Worm (Caenorhabditis elegans) whole organism, young adult: ENCODE measurements around the gene W05H9.4.

Experiments
- B0019.2 ChIP-seq: fragments of 200-800 bp; sonication (Bioruptor generic); conservative IDR thresholded peaks from 2 replicates; pipeline ENCODE4 v1.3.6; 2022; ENCODE audit warnings: missing genetic modification reagents, missing genetic modification characterization, missing compliant biosample characterization
- B0035.1 ChIP-seq: sonication (generic microtip); optimal IDR thresholded peaks from 2 replicates; lab custom pipeline; 2016; ENCODE audit warnings: missing genetic modification characterization, mild to moderate bottlenecking, missing compliant biosample characterization, missing genotype, missing genetic modification reagents
- C17E4.6 ChIP-seq: fragments of 200-800 bp; sonication (Bioruptor generic); IDR thresholded peaks from 2 replicates; pipeline ENCODE4 v1.3.6; 2022; ENCODE audit warnings: missing genetic modification reagents, missing genetic modification characterization, missing compliant biosample characterization
- D2030.7 ChIP-seq: fragments of 200-800 bp; sonication (Bioruptor generic); IDR thresholded peaks from 2 replicates; pipeline ENCODE4 v1.3.6; 2022; ENCODE audit warnings: missing genetic modification reagents, missing genetic modification characterization, missing compliant biosample characterization
- F22D6.2 ChIP-seq: sonication (generic microtip); optimal IDR thresholded peaks from 2 replicates; lab custom pipeline; 2016; ENCODE audit warnings: mild to moderate bottlenecking, missing genetic modification characterization, missing compliant biosample characterization
- F52B5.7 ChIP-seq: sonication (generic microtip); optimal IDR thresholded peaks from 2 replicates; lab custom pipeline; 2016; ENCODE audit warnings: mild to moderate bottlenecking, missing genetic modification characterization, missing compliant biosample characterization
- F55B11.4 ChIP-seq: sonication (generic microtip); optimal IDR thresholded peaks from 2 replicates; lab custom pipeline; 2016; ENCODE audit warnings: missing compliant biosample characterization, missing genetic modification characterization, borderline replicate concordance; ENCODE audit not compliant: insufficient read depth
- T07F8.4 ChIP-seq: sonication (generic microtip); optimal IDR thresholded peaks from 2 replicates; lab custom pipeline; 2016; ENCODE audit warnings: mild to moderate bottlenecking, missing genetic modification characterization, moderate library complexity, missing compliant biosample characterization
- T26A5.8 ChIP-seq: sonication (generic microtip); optimal IDR thresholded peaks from 2 replicates; lab custom pipeline; 2016; ENCODE audit warnings: missing genetic modification characterization, missing compliant biosample characterization
- Y56A3A.18 ChIP-seq: fragments of 200-800 bp; sonication (Bioruptor generic); IDR thresholded peaks from 2 replicates; pipeline ENCODE4 v1.3.6; 2022; ENCODE audit warnings: missing genetic modification reagents, missing genetic modification characterization, missing compliant biosample characterization
- Y79H2A.3 ChIP-seq: fragments of 200-800 bp; sonication (Bioruptor generic); conservative IDR thresholded peaks from 2 replicates; pipeline ENCODE4 v1.3.6; 2022; ENCODE audit warnings: missing genetic modification reagents, missing genetic modification characterization, missing compliant biosample characterization
- ZK185.1 ChIP-seq: sonication (generic microtip); optimal IDR thresholded peaks from 2 replicates; lab custom pipeline; 2016; ENCODE audit warnings: mild to moderate bottlenecking, missing genetic modification characterization, missing compliant biosample characterization; ENCODE audit not compliant: poor library complexity, severe bottlenecking
- akir-1 ChIP-seq: fragments of 200-800 bp; sonication (Bioruptor generic); optimal IDR thresholded peaks from 2 replicates; lab custom pipeline; 2018; ENCODE audit warnings: mild to moderate bottlenecking, missing genetic modification characterization, moderate library complexity, missing compliant biosample characterization
- bed-2 ChIP-seq: fragments of 200-800 bp; sonication (Bioruptor generic); IDR thresholded peaks from 2 replicates; pipeline ENCODE4 v1.3.6; 2022; ENCODE audit warnings: missing genetic modification reagents, missing genetic modification characterization, missing compliant biosample characterization
- cebp-1 ChIP-seq, 2 experiments: fragments of 200-800 bp in 1 of 2; sonication (Bioruptor generic) in 1 of 2; sonication (generic microtip) in 1 of 2; IDR thresholded peaks in 1 of 2; optimal IDR thresholded peaks in 1 of 2; 2 replicates each; pipeline versions ENCODE4 v1.3.6 to Lab custom; 2017 to 2022; ENCODE audit warnings: missing compliant biosample characterization in 2 of 2, missing genetic modification characterization in 2 of 2, mild to moderate bottlenecking in 1 of 2, missing genetic modification reagents in 1 of 2, moderate library complexity in 1 of 2
- cebp-2 ChIP-seq: fragments of 200-800 bp; sonication (Bioruptor generic); IDR thresholded peaks from 2 replicates; pipeline ENCODE4 v1.3.6; 2022; ENCODE audit warnings: missing genetic modification characterization, missing compliant biosample characterization
- ceh-91 ChIP-seq: fragments of 200-800 bp; sonication (Bioruptor generic); IDR thresholded peaks from 2 replicates; pipeline ENCODE4 v1.3.6; 2022; ENCODE audit warnings: missing genetic modification reagents, missing genetic modification characterization, missing compliant biosample characterization
- ets-4 ChIP-seq: fragments of 200-800 bp; sonication (Bioruptor generic); optimal IDR thresholded peaks from 2 replicates; lab custom pipeline; 2018; ENCODE audit warnings: mild to moderate bottlenecking, missing genetic modification characterization, missing compliant biosample characterization
- hlh-12 ChIP-seq: sonication (generic microtip); optimal IDR thresholded peaks from 2 replicates; lab custom pipeline; 2016; ENCODE audit warnings: missing genetic modification characterization, missing compliant biosample characterization
- hmg-1.2 ChIP-seq: fragments of 200-800 bp; sonication (Bioruptor generic); IDR thresholded peaks from 2 replicates; pipeline ENCODE4 v1.3.6; 2022; ENCODE audit warnings: missing genetic modification reagents, missing genetic modification characterization, missing compliant biosample characterization
- lin-26 ChIP-seq: fragments of 200-800 bp; sonication (Bioruptor generic); IDR thresholded peaks from 2 replicates; pipeline ENCODE4 v1.3.6; 2022; ENCODE audit warnings: missing genetic modification reagents, missing genetic modification characterization, missing compliant biosample characterization
- madf-3 ChIP-seq: fragments of 200-800 bp; sonication (Bioruptor generic); IDR thresholded peaks from 2 replicates; pipeline ENCODE4 v1.3.6; 2022; ENCODE audit warnings: missing genetic modification reagents, missing genetic modification characterization, missing compliant biosample characterization
- mcd-1 ChIP-seq: fragments of 200-800 bp; sonication (Bioruptor generic); IDR thresholded peaks from 2 replicates; pipeline ENCODE4 v1.3.6; 2022; ENCODE audit warnings: missing genetic modification reagents, missing genetic modification characterization, missing compliant biosample characterization
- mxl-1 ChIP-seq: sonication (generic microtip); optimal IDR thresholded peaks from 2 replicates; lab custom pipeline; 2016; ENCODE audit warnings: missing genetic modification characterization, missing compliant biosample characterization
- nfyb-1 ChIP-seq: fragments of 200-800 bp; sonication (Bioruptor generic); IDR thresholded peaks from 2 replicates; pipeline ENCODE4 v1.3.6; 2022; ENCODE audit warnings: missing genetic modification reagents, missing genetic modification characterization, missing compliant biosample characterization
- nhr-179 ChIP-seq: sonication (generic microtip); optimal IDR thresholded peaks from 2 replicates; lab custom pipeline; 2016; ENCODE audit warnings: mild to moderate bottlenecking, missing genetic modification characterization, missing compliant biosample characterization
- nhr-80 ChIP-seq: sonication (generic microtip); optimal IDR thresholded peaks from 2 replicates; lab custom pipeline; 2016; ENCODE audit warnings: missing genetic modification characterization, missing compliant biosample characterization
- pha-4 ChIP-seq: fragments of 150-350 bp; sonication (generic microtip); optimal IDR thresholded peaks from 2 replicates; lab custom pipeline; 2014; ENCODE audit warnings: missing biosample characterization, missing genetic modification reagents, missing genetic modification characterization
- rcor-1 ChIP-seq: fragments of 200-800 bp; sonication (Bioruptor generic); IDR thresholded peaks from 2 replicates; pipeline ENCODE4 v1.3.6; 2022; ENCODE audit warnings: missing genetic modification reagents, missing genetic modification characterization, missing compliant biosample characterization
- rec-8 ChIP-seq, 2 experiments: sonication (generic microtip); optimal IDR thresholded peaks; 2 replicates each; lab custom pipeline; 2016; ENCODE audit warnings: mild to moderate bottlenecking in 2 of 2, missing genetic modification characterization in 2 of 2, missing genetic modification reagents in 2 of 2, missing genotype in 2 of 2, missing biosample characterization in 1 of 2, missing compliant biosample characterization in 1 of 2, moderate library complexity in 1 of 2
- repo-1 ChIP-seq: sonication (generic microtip); optimal IDR thresholded peaks from 2 replicates; lab custom pipeline; 2017; ENCODE audit warnings: mild to moderate bottlenecking, missing genetic modification characterization, missing compliant biosample characterization
- sea-2 ChIP-seq: fragments of 200-800 bp; sonication (Bioruptor generic); IDR thresholded peaks from 2 replicates; pipeline ENCODE4 v1.3.6; 2022; ENCODE audit warnings: missing genetic modification characterization, missing compliant biosample characterization
- snpc-4 ChIP-seq, 5 experiments: fragments of 150-350 bp in 1 of 5; sonication (generic microtip) in 4 of 5; optimal IDR thresholded peaks; 2 replicates each; lab custom pipeline; 2014 to 2018; ENCODE audit warnings: missing genetic modification characterization in 5 of 5, missing biosample characterization in 3 of 5, antibody characterized with exemption in 2 of 5, mild to moderate bottlenecking in 2 of 5, missing compliant biosample characterization in 2 of 5, missing genotype in 2 of 5, moderate library complexity in 2 of 5, missing genetic modification reagents in 1 of 5
- tbp1 ChIP-seq: fragments of 200-800 bp; sonication (Bioruptor generic); optimal IDR thresholded peaks from 2 replicates; lab custom pipeline; 2018; ENCODE audit warnings: mild to moderate bottlenecking, missing genetic modification characterization, missing compliant biosample characterization
- unc-62 ChIP-seq: fragments of 150-350 bp; optimal IDR thresholded peaks from 2 replicates; lab custom pipeline; 2014; ENCODE audit warnings: missing biosample characterization, missing genetic modification reagents, missing genetic modification characterization
- ztf-18 ChIP-seq: sonication (generic microtip); optimal IDR thresholded peaks from 2 replicates; lab custom pipeline; 2016; ENCODE audit warnings: missing genotype, mild to moderate bottlenecking, missing genetic modification characterization, missing compliant biosample characterization
- ztf-25 ChIP-seq: fragments of 200-800 bp; sonication (Bioruptor generic); IDR thresholded peaks from 2 replicates; pipeline ENCODE4 v1.3.6; 2022; ENCODE audit warnings: missing genetic modification reagents, missing genetic modification characterization, missing compliant biosample characterization
- ztf-28 ChIP-seq: fragments of 200-800 bp; sonication (Bioruptor generic); IDR thresholded peaks from 2 replicates; pipeline ENCODE4 v1.3.6; 2022; ENCODE audit warnings: missing genetic modification reagents, missing genetic modification characterization, missing compliant biosample characterization

Gene W05H9.4

ce11 chrX:6273772-6274171 lies 10.3 kb downstream of the W05H9.4 start:
- TF ChIP-seq repo-1 (tag; lab: Kevin White, UChicago), result peak; percentile 21
- TF ChIP-seq F52B5.7 (tag; lab: Kevin White, UChicago), result no peak
- 0 out of 2 replicates have a peak, but pooled peaks have one; percentile 12 for TF ChIP-seq nfyb-1 (GFP tag; lab: Robert Waterston, UW)
- TF ChIP-seq pha-4 (tag; lab: Kevin White, UChicago), result no peak

ce11 chrX:6274270-6274669 lies 10.8 kb downstream of the W05H9.4 start:
- TF ChIP-seq cebp-1 (GFP tag; IDR thresholded peaks at IDR 0.05; lab: Robert Waterston, UW) (0 out of 2 replicates have a peak, but pooled peaks have one; percentile 8), cebp-1 (tag; optimal IDR thresholded peaks at IDR 0.05; lab: Kevin White, UChicago) (no peak), unc-62 (peak; percentile 43), nhr-80 (tag; lab: Kevin White, UChicago) (peak; percentile 41), Y56A3A.18 (GFP tag; lab: Robert Waterston, UW) (no peak)

DNA sequence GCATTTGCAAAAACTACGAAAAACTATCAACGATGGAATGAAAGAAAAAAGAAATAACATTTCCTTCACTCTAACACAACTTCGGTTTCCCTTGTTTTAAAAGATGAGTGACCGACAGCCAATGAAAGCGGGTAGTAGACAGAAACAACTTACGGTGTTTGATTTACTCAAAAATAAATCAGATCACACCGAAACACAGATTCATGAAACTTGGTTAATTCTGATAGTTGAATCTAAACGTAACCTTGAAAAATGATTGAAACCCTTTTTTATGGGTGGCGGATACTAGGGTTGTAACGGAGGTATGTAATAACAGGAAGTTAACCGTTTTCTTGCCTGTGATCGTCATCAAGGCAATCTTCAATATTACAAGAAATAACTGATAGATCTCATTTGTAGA lies 11.9 kb downstream of the W05H9.4 start:
- TF ChIP-seq repo-1 (tag; lab: Kevin White, UChicago) (no peak), sea-2 (GFP tag; lab: Robert Waterston, UW) (no peak), ztf-18 (tag; lab: Kevin White, UChicago) (no peak), ets-4 (no peak), T07F8.4 (tag; lab: Kevin White, UChicago) (no peak), madf-3 (no peak), C17E4.6 (no peak), Y79H2A.3 (GFP tag; lab: Robert Waterston, UW) (no peak), F55B11.4 (tag; lab: Kevin White, UChicago) (no peak), B0035.1 (tag; lab: Kevin White, UChicago) (no peak), unc-62 (no peak), T26A5.8 (no peak), hlh-12 (tag; lab: Kevin White, UChicago) (no peak)

- no peak for TF ChIP-seq nhr-80 (tag; lab: Kevin White, UChicago)
- no peak for TF ChIP-seq nhr-179 (tag; lab: Kevin White, UChicago)
- no peak for TF ChIP-seq akir-1 (GFP tag; lab: Kevin White, UChicago)
- TF ChIP-seq cebp-2 (GFP tag; lab: Robert Waterston, UW), result no peak
- no peak for TF ChIP-seq hmg-1.2 (GFP tag; lab: Robert Waterston, UW)
- no peak for TF ChIP-seq mcd-1 (GFP tag; lab: Robert Waterston, UW)
- no peak for TF ChIP-seq bed-2 (GFP tag; lab: Robert Waterston, UW)
- no peak for TF ChIP-seq C17E4.6
- no peak for TF ChIP-seq ceh-91 (GFP tag; lab: Robert Waterston, UW)
- no peak for TF ChIP-seq ZK185.1 (tag; lab: Kevin White, UChicago)
- TF ChIP-seq tbp1 (GFP tag; lab: Kevin White, UChicago), result no peak
- TF ChIP-seq ztf-25 (GFP tag; lab: Robert Waterston, UW), result no peak
- TF ChIP-seq pha-4 (tag; lab: Kevin White, UChicago), result no peak
- TF ChIP-seq F55B11.4 (tag; lab: Kevin White, UChicago), result no peak
- no peak for TF ChIP-seq T26A5.8
- no peak for TF ChIP-seq D2030.7 (GFP tag; lab: Robert Waterston, UW)
Observed at ce11 chrX:6276701-6277100, 13.3 kb downstream of the W05H9.4 start.

ce11 chrX:6277252-6277651 lies 13.8 kb downstream of the W05H9.4 start:
- no peak for TF ChIP-seq rec-8 (tag; optimal IDR thresholded peaks at IDR 0.05; lab: Kevin White, UChicago)
- no peak for TF ChIP-seq lin-26 (GFP tag; lab: Robert Waterston, UW)
- TF ChIP-seq mxl-1 (tag; lab: Kevin White, UChicago), result no peak
- TF ChIP-seq F22D6.2 (tag; lab: Kevin White, UChicago), result no peak
- TF ChIP-seq akir-1 (GFP tag; lab: Kevin White, UChicago), result no peak
- no peak for TF ChIP-seq ztf-28 (GFP tag; lab: Robert Waterston, UW)
- TF ChIP-seq snpc-4 (GFP tag; optimal IDR thresholded peaks at IDR 0.05; lab: Kevin White, UChicago), result no peak
- TF ChIP-seq snpc-4 (tag; optimal IDR thresholded peaks at IDR 0.05; lab: Kevin White, UChicago), result no peak
- TF ChIP-seq rcor-1 (GFP tag; lab: Robert Waterston, UW), result no peak
- TF ChIP-seq sea-2 (GFP tag; lab: Robert Waterston, UW), result no peak
- TF ChIP-seq B0019.2 (GFP tag; lab: Robert Waterston, UW), result no peak
